Worm (Caenorhabditis elegans): ENCODE data around the gene qars-1.

DNA sequence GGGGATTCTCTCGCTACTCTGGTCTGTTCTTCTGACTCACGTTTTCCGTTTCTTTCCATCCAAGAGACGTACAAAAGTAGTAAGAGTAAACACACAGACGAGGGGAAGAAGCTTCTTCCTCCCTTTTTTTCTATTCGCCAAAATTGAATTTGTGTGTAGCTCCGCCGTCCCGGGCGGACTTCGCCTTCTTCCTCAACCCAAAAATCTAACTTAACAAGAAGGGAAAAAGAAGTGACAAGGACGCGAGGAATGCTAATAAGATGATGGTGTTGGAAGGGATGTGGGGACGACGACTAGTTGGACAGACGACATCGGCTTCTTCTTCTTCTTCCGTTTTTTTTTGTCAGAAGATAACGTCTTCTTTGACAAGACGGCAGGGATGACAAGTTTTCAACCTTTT lies 4.0 kb upstream of the qars-1 start:
- no peak for TF ChIP-seq T07F8.4 (tag; optimal IDR thresholded peaks at IDR 0.05)
- no peak for TF ChIP-seq nfya-1 (tag; optimal IDR thresholded peaks at IDR 0.05; ENCODE audit: borderline replicate concordance, insufficient read depth)
- TF ChIP-seq hlh-12 (tag; optimal IDR thresholded peaks at IDR 0.05), result no peak
- no peak for TF ChIP-seq tbx-9 (tag; optimal IDR thresholded peaks at IDR 0.05; ENCODE audit: borderline replicate concordance)

All from whole organism, young adult.